Worm (Caenorhabditis elegans): ENCODE measurements around the gene mrpl-44.

Gene mrpl-44

ce11 chrIII:9060267-9060666 is 28.9 kb downstream of the mrpl-44 start (continued):
- TF ChIP-seq F39B2.1 (GFP tag; IDR thresholded peaks at IDR 0.05) (no peak), lin-26 (GFP tag; IDR thresholded peaks at IDR 0.05) (0 out of 2 replicates have a peak, but pooled peaks have one; percentile 23), Y53F4B.3 (GFP tag; IDR thresholded peaks at IDR 0.05) (no peak), atf-7 (tag; optimal IDR thresholded peaks at IDR 0.05) (peak; percentile 75), lir-1 (GFP tag; conservative IDR thresholded peaks at IDR 0.05) (no peak), nfya-1 (tag; optimal IDR thresholded peaks at IDR 0.05; ENCODE audit: borderline replicate concordance, insufficient read depth) (no peak), mel-28 (tag; optimal IDR thresholded peaks at IDR 0.05; ENCODE audit: borderline replicate concordance) (no peak), lin-40 (tag; optimal IDR thresholded peaks at IDR 0.05) (no peak), mes-4 (tag; optimal IDR thresholded peaks at IDR 0.05) (peak; percentile 4), nfyb-1 (GFP tag; IDR thresholded peaks at IDR 0.05) (peak; percentile 79), Y95B8A.8 (GFP tag; IDR thresholded peaks at IDR 0.05) (peak; percentile 58; the same call in 1 of the 2 replicates), hmg-1.2 (GFP tag; IDR thresholded peaks at IDR 0.05) (peak; percentile 22; the same call in 1 of the 2 replicates), F49E8.2 (tag; optimal IDR thresholded peaks at IDR 0.05; ENCODE audit: insufficient read depth) (no peak), cebp-2 (GFP tag; IDR thresholded peaks at IDR 0.05) (peak; percentile 88; the same call in 1 of the 2 replicates), snpc-3.4 (tag; optimal IDR thresholded peaks at IDR 0.05) (no peak), pha-4 (tag; optimal IDR thresholded peaks at IDR 0.05) (no peak), akir-1 (GFP tag; optimal IDR thresholded peaks at IDR 0.05) (no peak), madf-8 (GFP tag; conservative IDR thresholded peaks at IDR 0.05) (no peak), somi-1 (GFP tag; optimal IDR thresholded peaks at IDR 0.05) (no peak), lin-35 (GFP tag; optimal IDR thresholded peaks at IDR 0.05) (no peak), snpc-1.1 (tag; optimal IDR thresholded peaks at IDR 0.05; ENCODE audit: insufficient read depth) (no peak), attf-3 (GFP tag; conservative IDR thresholded peaks at IDR 0.05) (no peak), ztf-26 (tag; optimal IDR thresholded peaks at IDR 0.05) (no peak), ZK185.1 (tag; optimal IDR thresholded peaks at IDR 0.05; ENCODE audit: poor library complexity, severe bottlenecking) (no peak), aptf-3 (GFP tag; IDR thresholded peaks at IDR 0.05) (no peak), ztf-18 (tag; optimal IDR thresholded peaks at IDR 0.05) (peak; percentile 3), cebp-1 (GFP tag; IDR thresholded peaks at IDR 0.05) (no peak), cebp-1 (tag; optimal IDR thresholded peaks at IDR 0.05) (peak; percentile 54)

ce11 chrIII:9058959-9059534 is 30.1 kb downstream of the mrpl-44 start, which contains the start of gene gst-1:
Gene gst-1 (plus strand): TSS chrIII:9059331.
- TF ChIP-seq hlh-12 (tag; optimal IDR thresholded peaks at IDR 0.05) (no peak), sdz-38 (tag; optimal IDR thresholded peaks at IDR 0.05) (no peak), ekl-4 (GFP tag; IDR thresholded peaks at IDR 0.05) (no peak), B0336.3 (GFP tag; IDR thresholded peaks at IDR 0.05) (peak; percentile 44; the same call in 1 of the 2 replicates), nfya-1 (tag; optimal IDR thresholded peaks at IDR 0.05; ENCODE audit: borderline replicate concordance, insufficient read depth) (no peak), ZK185.1 (tag; optimal IDR thresholded peaks at IDR 0.05; ENCODE audit: poor library complexity, severe bottlenecking) (no peak), attf-5 (GFP tag; optimal IDR thresholded peaks at IDR 0.05) (no peak), T26A5.8 (tag; optimal IDR thresholded peaks at IDR 0.05) (no peak), F49E8.2 (tag; optimal IDR thresholded peaks at IDR 0.05; ENCODE audit: insufficient read depth) (no peak), tlf-1 (GFP tag; optimal IDR thresholded peaks at IDR 0.05) (no peak), tbx-9 (tag; optimal IDR thresholded peaks at IDR 0.05; ENCODE audit: borderline replicate concordance) (no peak), madf-8 (GFP tag; conservative IDR thresholded peaks at IDR 0.05) (no peak), ama-1 (optimal IDR thresholded peaks at IDR 0.05) (no peak), ama-1 (GFP tag; optimal IDR thresholded peaks at IDR 0.05) (no peak), F10E7.11 (tag; optimal IDR thresholded peaks at IDR 0.05) (no peak), akir-1 (GFP tag; optimal IDR thresholded peaks at IDR 0.05) (no peak), F22D6.2 (tag; optimal IDR thresholded peaks at IDR 0.05) (no peak), hmg-1.2 (GFP tag; IDR thresholded peaks at IDR 0.05) (no peak), lin-54 (GFP tag; optimal IDR thresholded peaks at IDR 0.05) (peak; percentile 13), ztf-28 (GFP tag; IDR thresholded peaks at IDR 0.05) (no peak), hrde-1 (tag; optimal IDR thresholded peaks at IDR 0.05; ENCODE audit: borderline replicate concordance) (no peak), snpc-1.3 (tag; optimal IDR thresholded peaks at IDR 0.05; ENCODE audit: insufficient read depth) (peak; percentile 40), hlh-26 (GFP tag; conservative IDR thresholded peaks at IDR 0.05) (no peak), die-1 (tag; optimal IDR thresholded peaks at IDR 0.05) (no peak), Y79H2A.3 (GFP tag; conservative IDR thresholded peaks at IDR 0.05) (no peak), somi-1 (GFP tag; optimal IDR thresholded peaks at IDR 0.05) (no peak)

Measured in whole organism, young adult.